Worm (Caenorhabditis elegans): Measurements from ENCODE around the gene K10H10.7.

K10H10.7 gene

DNA sequence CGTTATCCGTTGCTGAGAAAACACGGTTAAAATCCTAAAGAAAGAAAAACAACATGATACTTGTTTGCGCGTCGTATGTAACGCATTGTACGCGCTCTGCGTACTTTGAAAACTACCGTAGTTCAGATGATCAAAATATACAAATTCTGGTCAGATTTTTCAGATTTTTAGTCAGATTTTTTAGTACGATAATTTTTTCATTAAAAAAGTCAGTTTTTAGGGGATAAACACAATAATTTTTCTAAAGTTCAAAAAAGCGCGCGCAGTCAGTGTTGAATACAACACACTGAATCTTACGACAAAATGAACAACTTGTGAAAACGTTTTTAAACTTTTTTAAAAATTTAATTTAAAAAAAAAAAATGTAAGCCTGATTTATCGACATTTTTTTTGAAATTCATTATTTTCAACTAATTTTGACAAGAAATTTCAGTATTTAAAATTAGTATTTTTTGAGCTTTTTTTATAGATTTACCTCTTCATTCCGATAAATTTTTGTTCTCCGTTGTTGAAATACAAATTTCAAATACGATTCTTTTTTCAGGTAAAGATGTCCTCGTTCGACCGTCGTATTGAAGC is 16.3 kb upstream of the K10H10.7 start, which contains the start of gene pot-2:
Gene pot-2, plus strand, starts transcription at position 529 of the 579 bp plus-strand sequence.
- TF ChIP-seq mdl-1 (tag; optimal IDR thresholded peaks at IDR 0.05) = no peak
- no peak for TF ChIP-seq nhr-11 (tag; optimal IDR thresholded peaks at IDR 0.05)
- TF ChIP-seq fkh-2 (tag; optimal IDR thresholded peaks at IDR 0.05) = no peak
- TF ChIP-seq ztf-4 (tag; optimal IDR thresholded peaks at IDR 0.05) = no peak
- no peak for TF ChIP-seq nhr-76 (tag; optimal IDR thresholded peaks at IDR 0.05)
- TF ChIP-seq ceh-9 (tag; optimal IDR thresholded peaks at IDR 0.05) = no peak
- no peak for TF ChIP-seq ama-1 (optimal IDR thresholded peaks at IDR 0.05)
- no peak for TF ChIP-seq aly-2 (tag; optimal IDR thresholded peaks at IDR 0.05)
- TF ChIP-seq ceh-28 (tag; optimal IDR thresholded peaks at IDR 0.05) = no peak
- TF ChIP-seq lsy-12 (tag; optimal IDR thresholded peaks at IDR 0.05) = no peak
- no peak for TF ChIP-seq mml-1 (tag; optimal IDR thresholded peaks at IDR 0.05)

DNA sequence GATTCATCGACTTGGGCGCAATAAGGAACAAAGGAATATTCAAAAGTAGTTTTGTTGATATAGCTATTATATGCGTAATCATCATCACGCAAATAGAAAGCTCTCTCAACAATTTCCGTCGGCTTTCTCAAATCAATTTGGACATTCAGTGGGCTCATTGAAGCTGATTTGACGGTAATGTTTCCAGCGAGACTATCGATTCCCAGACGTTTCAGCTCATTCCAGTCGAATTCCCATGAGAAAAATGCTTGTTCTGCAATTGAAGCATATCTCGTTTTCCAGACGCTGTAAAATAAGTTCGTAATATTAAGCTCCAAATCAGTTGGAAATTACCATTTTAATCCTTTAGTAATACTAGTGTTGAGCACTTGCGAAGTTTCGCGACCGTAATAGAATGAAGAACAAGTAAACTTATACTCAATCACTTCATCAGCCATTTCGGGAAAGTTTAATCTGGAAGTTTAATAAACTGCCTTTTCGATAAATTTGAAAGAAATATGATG is 15.7 kb upstream of the K10H10.7 start, which contains the start of gene btb-20:
Gene btb-20, minus strand, starts transcription at position 453 of the 503 bp plus-strand sequence.
- TF ChIP-seq nhr-77 (tag; optimal IDR thresholded peaks at IDR 0.05) = no peak
- TF ChIP-seq nfya-1 (tag; optimal IDR thresholded peaks at IDR 0.05; ENCODE audit: insufficient read depth) = no peak
- TF ChIP-seq nhr-237 (tag; optimal IDR thresholded peaks at IDR 0.05) = no peak
- TF ChIP-seq nhr-67 (tag; optimal IDR thresholded peaks at IDR 0.05) = no peak
- no peak for TF ChIP-seq ceh-16 (tag; optimal IDR thresholded peaks at IDR 0.05)
- no peak for TF ChIP-seq nhr-11 (tag; optimal IDR thresholded peaks at IDR 0.05)
- TF ChIP-seq nhr-76 (tag; optimal IDR thresholded peaks at IDR 0.05) = no peak
- TF ChIP-seq jun-1 (tag; optimal IDR thresholded peaks at IDR 0.05) = no peak
- no peak for TF ChIP-seq hmg-11 (tag; optimal IDR thresholded peaks at IDR 0.05)

DNA sequence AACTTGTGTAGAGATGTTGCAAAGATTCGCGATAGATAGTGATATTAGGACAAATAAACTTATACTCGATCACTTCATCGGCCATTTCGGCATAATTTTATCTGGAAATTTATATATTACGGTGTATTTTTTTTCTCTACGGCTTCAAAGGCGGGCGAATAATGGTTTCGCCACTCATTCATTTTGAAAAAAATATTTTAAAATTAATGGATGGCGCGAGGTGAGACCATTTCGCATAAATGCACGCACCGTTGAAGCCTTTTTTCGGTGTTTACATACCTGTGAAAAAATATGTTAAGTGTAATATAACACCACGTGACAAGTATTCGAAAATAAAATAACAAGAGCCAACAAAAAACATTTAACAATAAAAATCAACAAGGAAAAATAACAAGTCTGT is 14.6 kb upstream of the K10H10.7 start, which contains the start of gene btb-19:
Gene btb-19, minus strand, starts transcription at position 101 of the 400 bp plus-strand sequence.
- TF ChIP-seq elt-3 (tag; optimal IDR thresholded peaks at IDR 0.05) (no peak), nhr-25 (tag; optimal IDR thresholded peaks at IDR 0.05) (no peak), nhr-237 (tag; optimal IDR thresholded peaks at IDR 0.05) (no peak), nhr-43 (tag; optimal IDR thresholded peaks at IDR 0.05; ENCODE audit: poor library complexity, severe bottlenecking) (no peak), ZK546.5 (tag; optimal IDR thresholded peaks at IDR 0.05) (no peak), nhr-23 (tag; optimal IDR thresholded peaks at IDR 0.05) (no peak), fkh-2 (tag; optimal IDR thresholded peaks at IDR 0.05) (no peak), nhr-12 (tag; optimal IDR thresholded peaks at IDR 0.05) (no peak), ceh-28 (tag; optimal IDR thresholded peaks at IDR 0.05) (no peak), pha-4 (tag; optimal IDR thresholded peaks at IDR 0.05) (no peak)

DNA sequence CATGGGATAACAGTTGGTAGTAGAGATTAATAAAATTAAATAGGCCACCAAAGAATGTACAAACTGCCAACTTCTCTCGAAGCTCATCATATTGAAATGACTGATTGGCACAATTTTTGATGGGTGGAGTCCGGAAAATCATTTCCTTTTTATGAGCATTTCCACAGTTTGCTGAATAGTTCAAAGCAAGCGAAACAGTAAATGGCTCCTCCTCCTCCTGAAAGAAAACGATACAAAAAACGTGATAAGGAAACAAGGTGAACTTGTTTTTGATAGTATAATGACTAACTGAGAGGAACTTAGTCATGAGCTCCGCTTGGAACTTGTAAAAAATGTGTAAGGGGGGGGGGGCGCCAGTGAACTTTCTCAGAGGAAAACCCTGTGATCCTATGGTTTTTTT is 7.6 kb upstream of the K10H10.7 start, which contains the start of gene K10H10.9:
Gene K10H10.9, minus strand, starts transcription at position 101 of the 400 bp plus-strand sequence.
- TF ChIP-seq jun-1 (tag; optimal IDR thresholded peaks at IDR 0.05) (no peak), daf-12 (tag; optimal IDR thresholded peaks at IDR 0.05) (no peak), fkh-10 (GFP tag; optimal IDR thresholded peaks at IDR 0.05) (no peak), ZK546.5 (tag; optimal IDR thresholded peaks at IDR 0.05) (no peak), nhr-76 (tag; optimal IDR thresholded peaks at IDR 0.05) (no peak), nfya-1 (tag; optimal IDR thresholded peaks at IDR 0.05; ENCODE audit: insufficient read depth) (no peak)

DNA sequence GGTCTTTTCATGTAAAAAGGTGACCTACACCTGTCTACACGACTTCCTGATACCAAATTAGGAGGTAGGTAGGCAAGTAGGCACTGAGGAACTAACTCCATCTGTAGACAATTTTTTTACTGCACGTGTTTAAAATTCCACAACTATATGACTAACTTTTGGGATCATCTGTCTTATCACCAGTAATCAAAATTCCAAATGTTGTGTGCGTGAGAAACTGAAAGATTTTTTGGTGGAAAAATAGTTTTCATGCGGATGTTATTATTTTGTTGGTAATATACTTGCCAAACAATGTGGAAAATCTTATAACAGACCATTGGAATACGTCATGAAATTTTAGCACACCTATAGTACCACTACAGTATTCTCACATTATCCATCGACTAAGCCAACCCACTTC is 3.7 kb upstream of the K10H10.7 start, which contains the start of gene K10H10.13:
Gene K10H10.13, minus strand, starts transcription at position 101 of the 400 bp plus-strand sequence.
- TF ChIP-seq pqm-1 (tag; optimal IDR thresholded peaks at IDR 0.05) = no peak
- no peak for TF ChIP-seq nhr-43 (tag; optimal IDR thresholded peaks at IDR 0.05; ENCODE audit: poor library complexity, severe bottlenecking)
- no peak for TF ChIP-seq R02D3.7 (tag; optimal IDR thresholded peaks at IDR 0.05)
- no peak for TF ChIP-seq jun-1 (tag; optimal IDR thresholded peaks at IDR 0.05)
- no peak for TF ChIP-seq snpc-4 (tag; optimal IDR thresholded peaks at IDR 0.05)
- no peak for TF ChIP-seq aly-2 (tag; optimal IDR thresholded peaks at IDR 0.05)
- no peak for TF ChIP-seq zag-1 (tag; optimal IDR thresholded peaks at IDR 0.05)
- no peak for TF ChIP-seq nhr-67 (tag; optimal IDR thresholded peaks at IDR 0.05)
- no peak for TF ChIP-seq pha-4 (tag; optimal IDR thresholded peaks at IDR 0.05)
- TF ChIP-seq ztf-4 (tag; optimal IDR thresholded peaks at IDR 0.05) = no peak
- TF ChIP-seq nhr-12 (tag; optimal IDR thresholded peaks at IDR 0.05) = no peak
- TF ChIP-seq egl-5 (tag; optimal IDR thresholded peaks at IDR 0.05) = no peak
- TF ChIP-seq tbx-2 (tag; optimal IDR thresholded peaks at IDR 0.05) = no peak
- no peak for TF ChIP-seq nhr-76 (tag; optimal IDR thresholded peaks at IDR 0.05)

Measured in whole organism, L3 larva.